Worm (Caenorhabditis elegans): Measurements from ENCODE around the gene F55G1.1.

DNA sequence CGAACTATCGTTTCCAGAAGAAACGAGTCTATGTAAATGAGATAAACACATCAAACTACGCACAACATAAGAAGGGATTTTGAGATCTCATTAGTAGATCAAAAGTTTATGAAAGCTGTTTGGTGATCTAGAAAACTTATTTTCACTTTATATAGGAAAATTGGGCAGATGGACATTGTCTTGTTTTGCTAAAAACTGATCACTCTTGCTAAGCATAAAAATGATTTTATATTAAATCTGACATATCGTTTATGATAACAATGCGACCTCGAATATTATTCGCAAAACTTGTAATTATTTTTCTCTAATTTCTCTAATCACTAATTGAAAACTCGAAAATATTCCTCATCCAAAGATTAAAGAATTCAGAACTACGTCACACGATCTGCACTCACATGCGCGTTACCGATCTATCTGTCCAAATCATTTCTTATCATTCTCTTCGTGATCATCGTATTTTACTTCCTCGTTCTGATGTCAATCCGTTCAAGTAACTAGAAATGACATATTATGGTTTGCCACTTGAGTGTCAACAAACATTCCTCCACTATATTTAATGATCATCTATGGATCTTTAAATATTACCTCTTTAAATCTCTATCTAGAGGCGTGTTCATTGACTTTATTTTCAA, 21.7 kb upstream of the F55G1.1 start, which contains the start of gene F55G1.7:
- TF ChIP-seq W03F9.2 (tag; optimal IDR thresholded peaks at IDR 0.05) (no peak), him-1 (tag; optimal IDR thresholded peaks at IDR 0.05) (no peak)
